5 fruit fly cellular contexts compared by ENCODE assay signal in genomic region chr3L:9897164-9897783, dm6.
TF ChIP-seq lines count a peak whose summit lies in the region.

No protein-coding gene starts in this region.

- no peak for TF ChIP-seq CTCF in whole organism, embryonic (GFP tag; optimal IDR thresholded peaks at IDR 0.05; lab: Kevin White, UChicago)

TF ChIP-seq in whole organism, adult, 20 proteins besides CTCF, POLR2A, EP300 and RAD21:
- TF ChIP-seq Hr96 (GFP tag; optimal IDR thresholded peaks at IDR 0.05; lab: Kevin White, UChicago) (no peak), Mnt (GFP tag; optimal IDR thresholded peaks at IDR 0.05; lab: Kevin White, UChicago) (no peak), kay (GFP tag; lab: Kevin White, UChicago; ENCODE audit: borderline replicate concordance) (peak; percentile 94), CG14711 (tag; optimal IDR thresholded peaks at IDR 0.05; lab: Kevin White, UChicago) (no peak), tj (GFP tag; optimal IDR thresholded peaks at IDR 0.05; lab: Kevin White, UChicago) (peak; percentile 8), toe (GFP tag; optimal IDR thresholded peaks at IDR 0.05; lab: Kevin White, UChicago) (no peak), cic (GFP tag; optimal IDR thresholded peaks at IDR 0.05; lab: Kevin White, UChicago) (peak; percentile 70), CG11617 (GFP tag; optimal IDR thresholded peaks at IDR 0.05; lab: Kevin White, UChicago) (no peak), CG12768 (GFP tag; optimal IDR thresholded peaks at IDR 0.05; lab: Kevin White, UChicago) (no peak)

TF ChIP-seq in whole organism, embryonic, 481 proteins besides CTCF, POLR2A, EP300 and RAD21 (continues in another document):
- no peak for TF ChIP-seq Tbp (GFP tag; optimal IDR thresholded peaks at IDR 0.05; lab: Kevin White, UChicago)
- TF ChIP-seq cwo (GFP tag; optimal IDR thresholded peaks at IDR 0.05; lab: Kevin White, UChicago), result peak; percentile 3
- peak; percentile 28; the same call in 1 of the 2 replicates for TF ChIP-seq CG10366 (GFP tag; IDR thresholded peaks at IDR 0.05; lab: Robert Waterston, UW)
- TF ChIP-seq CG3065 (GFP tag; optimal IDR thresholded peaks at IDR 0.05; lab: Kevin White, UChicago), result no peak
- peak; percentile 14 for TF ChIP-seq CG3281 (GFP tag; optimal IDR thresholded peaks at IDR 0.05; lab: Kevin White, UChicago)
- TF ChIP-seq Sox102F (GFP tag; optimal IDR thresholded peaks at IDR 0.05; lab: Kevin White, UChicago), result peak; percentile 27
- TF ChIP-seq Elba2 (GFP tag; optimal IDR thresholded peaks at IDR 0.05; lab: Kevin White, UChicago), result peak; percentile 18
- 0 out of 2 replicates have a peak, but pooled peaks have one; percentile 29 for TF ChIP-seq Xrp1 (GFP tag; IDR thresholded peaks at IDR 0.05; lab: Robert Waterston, UW)
- no peak for TF ChIP-seq CG14050 (GFP tag; IDR thresholded peaks at IDR 0.05; lab: Robert Waterston, UW)
- TF ChIP-seq CG9727 (GFP tag; optimal IDR thresholded peaks at IDR 0.05; lab: Kevin White, UChicago), result no peak
- no peak for TF ChIP-seq chinmo (GFP tag; IDR thresholded peaks at IDR 0.05; lab: Robert Waterston, UW; ENCODE audit: partially characterized antibody)
- TF ChIP-seq CG2712 (tag; optimal IDR thresholded peaks at IDR 0.05; lab: Kevin White, UChicago), result peak; percentile 4
- TF ChIP-seq CG2678 (tag; optimal IDR thresholded peaks at IDR 0.05; lab: Kevin White, UChicago), result peak; percentile 35
- TF ChIP-seq sisA (GFP tag; IDR thresholded peaks at IDR 0.05; lab: Robert Waterston, UW), result peak; percentile 23; the same call in 1 of the 2 replicates
- no peak for TF ChIP-seq HLH3B (GFP tag; IDR thresholded peaks at IDR 0.05; lab: Robert Waterston, UW)
- no peak for TF ChIP-seq tin (GFP tag; optimal IDR thresholded peaks at IDR 0.05; lab: Kevin White, UChicago)
- peak; percentile 11; the same call in 1 of the 2 replicates for TF ChIP-seq Adf1 (GFP tag; IDR thresholded peaks at IDR 0.05; lab: Robert Waterston, UW)
- TF ChIP-seq unpg (GFP tag; optimal IDR thresholded peaks at IDR 0.05; lab: Kevin White, UChicago), result peak; percentile 10
- TF ChIP-seq Mes4 (GFP tag; optimal IDR thresholded peaks at IDR 0.05; lab: Kevin White, UChicago), result peak; percentile 1
- no peak for TF ChIP-seq H15 (GFP tag; IDR thresholded peaks at IDR 0.05; lab: Robert Waterston, UW)

TF ChIP-seq in whole organism, prepupa, 60 proteins besides CTCF, POLR2A, EP300 and RAD21 (continues in another document):
- TF ChIP-seq achi (GFP tag; optimal IDR thresholded peaks at IDR 0.05; lab: Kevin White, UChicago), result peak; percentile 43
- TF ChIP-seq CG3919 (GFP tag; optimal IDR thresholded peaks at IDR 0.05; lab: Kevin White, UChicago), result peak; percentile 60
- no peak for TF ChIP-seq CG1621 (tag; optimal IDR thresholded peaks at IDR 0.05; lab: Kevin White, UChicago)
- TF ChIP-seq fkh (GFP tag; optimal IDR thresholded peaks at IDR 0.05; lab: Kevin White, UChicago), result no peak
- TF ChIP-seq Hr4 (GFP tag; optimal IDR thresholded peaks at IDR 0.05; lab: Kevin White, UChicago), result peak; percentile 40
- peak; percentile 48; the same call in 2 of the 3 replicates for TF ChIP-seq CG6163 (GFP tag; IDR thresholded peaks at IDR 0.05; lab: Robert Waterston, UW)
- TF ChIP-seq Sox14 (GFP tag; optimal IDR thresholded peaks at IDR 0.05; lab: Kevin White, UChicago), result peak; percentile 43
- TF ChIP-seq dac (GFP tag; optimal IDR thresholded peaks at IDR 0.05; lab: Kevin White, UChicago), result no peak
- peak; percentile 59 for TF ChIP-seq topi (GFP tag; optimal IDR thresholded peaks at IDR 0.05; lab: Kevin White, UChicago)
- TF ChIP-seq CG6854 (GFP tag; optimal IDR thresholded peaks at IDR 0.05; lab: Kevin White, UChicago), result no peak
- TF ChIP-seq spab (GFP tag; optimal IDR thresholded peaks at IDR 0.05; lab: Kevin White, UChicago), result peak; percentile 0
- no peak for TF ChIP-seq fd59A (GFP tag; optimal IDR thresholded peaks at IDR 0.05; lab: Kevin White, UChicago)
- peak; percentile 57 for TF ChIP-seq Eip75B (GFP tag; optimal IDR thresholded peaks at IDR 0.05; lab: Kevin White, UChicago)
- no peak for TF ChIP-seq CG9139 (GFP tag; optimal IDR thresholded peaks at IDR 0.05; lab: Kevin White, UChicago)
- TF ChIP-seq pdm3 (GFP tag; optimal IDR thresholded peaks at IDR 0.05; lab: Kevin White, UChicago), result peak; percentile 51
- no peak for TF ChIP-seq CG6808 (GFP tag; optimal IDR thresholded peaks at IDR 0.05; lab: Kevin White, UChicago)
- no peak for TF ChIP-seq CG11902 (GFP tag; optimal IDR thresholded peaks at IDR 0.05; lab: Kevin White, UChicago)
- no peak for TF ChIP-seq fd85E (GFP tag; optimal IDR thresholded peaks at IDR 0.05; lab: Kevin White, UChicago)
- no peak for TF ChIP-seq Blimp-1 (GFP tag; optimal IDR thresholded peaks at IDR 0.05; lab: Kevin White, UChicago)
- no peak for TF ChIP-seq Ets21C (GFP tag; optimal IDR thresholded peaks at IDR 0.05; lab: Kevin White, UChicago)
- TF ChIP-seq Eip78C (GFP tag; lab: Kevin White, UChicago), result peak; percentile 67
- TF ChIP-seq CG10669 (GFP tag; optimal IDR thresholded peaks at IDR 0.05; lab: Kevin White, UChicago), result peak; percentile 31

TF ChIP-seq in whole organism, pupa, 21 proteins besides CTCF, POLR2A, EP300 and RAD21:
- TF ChIP-seq CG15710 (tag; optimal IDR thresholded peaks at IDR 0.05; lab: Kevin White, UChicago), result peak; percentile 27
- TF ChIP-seq rn (GFP tag; IDR thresholded peaks at IDR 0.05; lab: Robert Waterston, UW), result no peak
- peak; percentile 10 for TF ChIP-seq CG9948 (tag; optimal IDR thresholded peaks at IDR 0.05; lab: Kevin White, UChicago)
- TF ChIP-seq Pif1B (GFP tag; optimal IDR thresholded peaks at IDR 0.05; lab: Kevin White, UChicago), result no peak
- no peak for TF ChIP-seq CG32121 (GFP tag; IDR thresholded peaks at IDR 0.05; lab: Robert Waterston, UW)
- TF ChIP-seq CG12605 (GFP tag; IDR thresholded peaks at IDR 0.05; lab: Robert Waterston, UW), result no peak
- peak; percentile 59 for TF ChIP-seq CG8159 (tag; optimal IDR thresholded peaks at IDR 0.05; lab: Kevin White, UChicago)
- no peak for TF ChIP-seq CG34367 (tag; optimal IDR thresholded peaks at IDR 0.05; lab: Kevin White, UChicago)
- TF ChIP-seq CG4496 (GFP tag; IDR thresholded peaks at IDR 0.05; lab: Robert Waterston, UW), result 0 out of 3 replicates have a peak, but pooled peaks have one; percentile 42
- peak; percentile 39 for TF ChIP-seq CG17806 (tag; optimal IDR thresholded peaks at IDR 0.05; lab: Kevin White, UChicago)
- TF ChIP-seq EcR (GFP tag; optimal IDR thresholded peaks at IDR 0.05; lab: Kevin White, UChicago), result peak; percentile 52
- TF ChIP-seq CG14655 (GFP tag; optimal IDR thresholded peaks at IDR 0.05; lab: Kevin White, UChicago), result no peak
- no peak; the same call in 1 of the 2 replicates for TF ChIP-seq Ets98B (GFP tag; IDR thresholded peaks at IDR 0.05; lab: Robert Waterston, UW)
- peak; percentile 43 for TF ChIP-seq Pif1A (GFP tag; optimal IDR thresholded peaks at IDR 0.05; lab: Kevin White, UChicago)
- no peak for TF ChIP-seq D1 (tag; optimal IDR thresholded peaks at IDR 0.05; lab: Kevin White, UChicago)
TF ChIP-seq in whole organism, pupa: peak in this region for 7.

TF ChIP-seq in whole organism, wandering third instar larva, 38 proteins besides CTCF, POLR2A, EP300 and RAD21:
- TF ChIP-seq br (GFP tag; optimal IDR thresholded peaks at IDR 0.05; lab: Kevin White, UChicago) (peak; percentile 57), Hnf4 (GFP tag; optimal IDR thresholded peaks at IDR 0.05; lab: Kevin White, UChicago) (peak; percentile 4), psq (GFP tag; optimal IDR thresholded peaks at IDR 0.05; lab: Kevin White, UChicago) (peak; percentile 6), Rel (GFP tag; optimal IDR thresholded peaks at IDR 0.05; lab: Kevin White, UChicago) (no peak), Rel (tag; optimal IDR thresholded peaks at IDR 0.05; lab: Kevin White, UChicago) (peak; percentile 61), fru (GFP tag; optimal IDR thresholded peaks at IDR 0.05; lab: Kevin White, UChicago) (peak; percentile 75), lola (GFP tag; optimal IDR thresholded peaks at IDR 0.05; lab: Kevin White, UChicago) (no peak), Hr78 (GFP tag; optimal IDR thresholded peaks at IDR 0.05; lab: Kevin White, UChicago) (no peak), OdsH (GFP tag; optimal IDR thresholded peaks at IDR 0.05; lab: Kevin White, UChicago) (peak; percentile 12), HLH106 (tag; optimal IDR thresholded peaks at IDR 0.05; lab: Kevin White, UChicago) (peak; percentile 22), woc (GFP tag; optimal IDR thresholded peaks at IDR 0.05; lab: Kevin White, UChicago) (peak; percentile 1), Jra (GFP tag; optimal IDR thresholded peaks at IDR 0.05; lab: Kevin White, UChicago) (peak; percentile 49), sage (GFP tag; optimal IDR thresholded peaks at IDR 0.05; lab: Kevin White, UChicago) (no peak), rgr (GFP tag; optimal IDR thresholded peaks at IDR 0.05; lab: Kevin White, UChicago) (peak; percentile 56), ey (GFP tag; optimal IDR thresholded peaks at IDR 0.05; lab: Kevin White, UChicago) (peak; percentile 6), usp (GFP tag; optimal IDR thresholded peaks at IDR 0.05; lab: Kevin White, UChicago) (no peak), h (GFP tag; optimal IDR thresholded peaks at IDR 0.05; lab: Kevin White, UChicago) (peak; percentile 55), N (GFP tag; optimal IDR thresholded peaks at IDR 0.05; lab: Kevin White, UChicago) (no peak), foxo (GFP tag; optimal IDR thresholded peaks at IDR 0.05; lab: Kevin White, UChicago) (peak in 1 of 2 experiments; percentile 58), Sp1 (GFP tag; optimal IDR thresholded peaks at IDR 0.05; lab: Kevin White, UChicago) (peak; percentile 4), Dfd (GFP tag; optimal IDR thresholded peaks at IDR 0.05; lab: Kevin White, UChicago) (no peak), tai (GFP tag; optimal IDR thresholded peaks at IDR 0.05; lab: Kevin White, UChicago) (no peak)
